Worm (Caenorhabditis elegans): ENCODE results near the gene C13A10.2.

Gene C13A10.2

DNA sequence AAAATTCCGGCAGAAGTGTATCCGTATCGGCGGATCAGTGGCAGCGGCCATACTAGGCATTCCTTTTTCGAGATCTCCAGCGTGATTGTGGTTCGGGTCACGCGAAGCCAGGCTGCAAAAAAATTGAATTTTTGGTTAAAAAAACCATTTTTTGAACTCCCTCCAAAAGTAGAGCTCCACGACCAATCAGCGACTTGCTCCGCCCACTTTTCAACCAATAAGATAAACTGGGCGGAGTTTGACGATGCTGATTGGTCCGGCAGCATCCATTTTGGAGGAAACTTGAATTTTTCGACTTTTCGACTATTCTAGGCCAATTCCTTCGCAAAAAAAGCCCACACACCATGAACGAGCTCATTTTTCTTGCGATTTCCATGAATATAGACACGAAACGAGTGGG lies 16.7 kb upstream of the C13A10.2 start:
- TF ChIP-seq ceh-13 (GFP tag; optimal IDR thresholded peaks at IDR 0.05) (no peak), ets-7 (tag; optimal IDR thresholded peaks at IDR 0.05) (no peak), B0310.2 (tag; optimal IDR thresholded peaks at IDR 0.05) (no peak), hmg-4 (GFP tag; optimal IDR thresholded peaks at IDR 0.05) (no peak), tbx-11 (GFP tag; IDR thresholded peaks at IDR 0.05) (no peak), scrt-1 (GFP tag; IDR thresholded peaks at IDR 0.05) (no peak), pes-1 (GFP tag; IDR thresholded peaks at IDR 0.05) (no peak)

DNA sequence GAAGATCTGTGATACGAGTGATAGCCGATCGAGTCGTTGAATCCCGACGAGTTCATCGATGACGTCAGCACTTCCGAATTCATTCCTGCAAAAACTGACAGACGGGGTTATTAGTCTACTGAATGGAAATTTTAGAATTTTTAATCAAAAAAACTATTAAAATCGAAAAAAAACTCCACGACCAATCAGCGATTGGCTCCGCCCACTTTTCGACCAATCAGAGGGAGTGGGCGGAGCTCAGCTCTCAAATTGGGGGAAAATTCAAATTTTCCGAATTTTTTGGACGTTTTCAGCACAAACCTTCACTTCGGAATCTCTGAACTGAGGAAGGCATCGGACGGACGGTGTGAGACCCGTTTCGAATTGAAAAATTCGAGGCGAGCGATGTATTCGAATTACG lies 15.2 kb upstream of the C13A10.2 start:
- no peak for TF ChIP-seq hnd-1 (tag; optimal IDR thresholded peaks at IDR 0.05)
- TF ChIP-seq aly-1 (tag; optimal IDR thresholded peaks at IDR 0.05): no peak
- TF ChIP-seq tbx-37 (GFP tag; conservative IDR thresholded peaks at IDR 0.05): no peak

ce11 chrII:1372138-1372537 lies 14.3 kb upstream of the C13A10.2 start:
- TF ChIP-seq aly-1 (tag; optimal IDR thresholded peaks at IDR 0.05): no peak
- TF ChIP-seq sea-1 (GFP tag; conservative IDR thresholded peaks at IDR 0.05): no peak

- TF ChIP-seq tbx-37 (GFP tag; conservative IDR thresholded peaks at IDR 0.05): no peak
- TF ChIP-seq hmbx-1 (tag; optimal IDR thresholded peaks at IDR 0.05): no peak
- no peak for TF ChIP-seq flt-1 (GFP tag; IDR thresholded peaks at IDR 0.05)
- no peak for TF ChIP-seq B0310.2 (tag; optimal IDR thresholded peaks at IDR 0.05)
- TF ChIP-seq ceh-36 (tag; optimal IDR thresholded peaks at IDR 0.05): no peak
- no peak for TF ChIP-seq ama-1 (optimal IDR thresholded peaks at IDR 0.05)
- TF ChIP-seq hmg-4 (GFP tag; optimal IDR thresholded peaks at IDR 0.05): no peak
- TF ChIP-seq hnd-1 (tag; optimal IDR thresholded peaks at IDR 0.05): no peak
- TF ChIP-seq ets-7 (tag; optimal IDR thresholded peaks at IDR 0.05): no peak
These were observed 13.7 kb upstream of the C13A10.2 start for ce11 chrII:1371533-1371932.

ce11 chrII:1369322-1369721 lies 11.5 kb upstream of the C13A10.2 start:
- TF ChIP-seq ama-1 (optimal IDR thresholded peaks at IDR 0.05) (no peak), tbx-11 (GFP tag; IDR thresholded peaks at IDR 0.05) (no peak), hnd-1 (tag; optimal IDR thresholded peaks at IDR 0.05) (no peak), ceh-13 (GFP tag; optimal IDR thresholded peaks at IDR 0.05) (no peak), hmbx-1 (tag; optimal IDR thresholded peaks at IDR 0.05) (no peak), flt-1 (GFP tag; IDR thresholded peaks at IDR 0.05) (no peak), F13C5.2 (tag; optimal IDR thresholded peaks at IDR 0.05) (no peak), aly-1 (tag; optimal IDR thresholded peaks at IDR 0.05) (no peak), B0310.2 (tag; optimal IDR thresholded peaks at IDR 0.05) (no peak), scrt-1 (GFP tag; IDR thresholded peaks at IDR 0.05) (no peak), pes-1 (GFP tag; IDR thresholded peaks at IDR 0.05) (no peak), hmg-4 (GFP tag; optimal IDR thresholded peaks at IDR 0.05) (no peak), tra-4 (tag; optimal IDR thresholded peaks at IDR 0.05) (no peak), sea-1 (GFP tag; conservative IDR thresholded peaks at IDR 0.05) (no peak), ceh-36 (tag; optimal IDR thresholded peaks at IDR 0.05) (no peak), ets-7 (tag; optimal IDR thresholded peaks at IDR 0.05) (no peak), tbx-37 (GFP tag; conservative IDR thresholded peaks at IDR 0.05) (no peak)

DNA sequence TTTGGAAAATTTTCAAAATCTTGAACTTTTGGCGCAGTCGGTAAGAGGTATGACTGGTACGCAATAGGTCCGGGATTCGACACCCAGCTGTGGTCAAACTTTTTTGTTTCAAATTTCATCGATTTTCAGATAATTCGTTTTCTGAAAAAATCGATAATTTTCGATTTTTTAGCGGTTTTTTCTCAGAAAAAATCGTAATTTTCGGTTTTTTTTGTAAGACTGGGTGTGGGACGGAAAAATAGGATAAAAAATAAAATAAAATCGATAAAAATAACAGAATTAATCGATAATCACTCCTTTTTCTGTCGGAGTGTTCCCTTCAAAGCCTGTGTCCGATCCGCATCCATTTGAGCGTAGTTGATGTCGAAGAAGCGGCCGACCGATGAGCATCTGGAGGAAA lies 11.0 kb upstream of the C13A10.2 start:
- TF ChIP-seq ets-7 (tag; optimal IDR thresholded peaks at IDR 0.05) (no peak), pes-1 (GFP tag; IDR thresholded peaks at IDR 0.05) (no peak), hmbx-1 (tag; optimal IDR thresholded peaks at IDR 0.05) (no peak), F13C5.2 (tag; optimal IDR thresholded peaks at IDR 0.05) (no peak), ama-1 (optimal IDR thresholded peaks at IDR 0.05) (no peak), tbx-37 (GFP tag; conservative IDR thresholded peaks at IDR 0.05) (no peak), aly-1 (tag; optimal IDR thresholded peaks at IDR 0.05) (no peak), B0310.2 (tag; optimal IDR thresholded peaks at IDR 0.05) (no peak)

ce11 chrII:1365985-1366384 lies 8.2 kb upstream of the C13A10.2 start:
- no peak for TF ChIP-seq ceh-36 (tag; optimal IDR thresholded peaks at IDR 0.05)
- no peak for TF ChIP-seq flt-1 (GFP tag; IDR thresholded peaks at IDR 0.05)
- TF ChIP-seq ets-7 (tag; optimal IDR thresholded peaks at IDR 0.05): no peak
- TF ChIP-seq sea-1 (GFP tag; conservative IDR thresholded peaks at IDR 0.05): no peak
- TF ChIP-seq aly-1 (tag; optimal IDR thresholded peaks at IDR 0.05): no peak
- no peak for TF ChIP-seq hmbx-1 (tag; optimal IDR thresholded peaks at IDR 0.05)
- no peak for TF ChIP-seq scrt-1 (GFP tag; IDR thresholded peaks at IDR 0.05)
- no peak for TF ChIP-seq tra-4 (tag; optimal IDR thresholded peaks at IDR 0.05)
- no peak for TF ChIP-seq tbx-11 (GFP tag; IDR thresholded peaks at IDR 0.05)
- no peak for TF ChIP-seq hmg-4 (GFP tag; optimal IDR thresholded peaks at IDR 0.05)
- TF ChIP-seq tbx-37 (GFP tag; conservative IDR thresholded peaks at IDR 0.05): no peak
- no peak for TF ChIP-seq pes-1 (GFP tag; IDR thresholded peaks at IDR 0.05)
- TF ChIP-seq F13C5.2 (tag; optimal IDR thresholded peaks at IDR 0.05): no peak
- TF ChIP-seq ceh-13 (GFP tag; optimal IDR thresholded peaks at IDR 0.05): no peak
- no peak for TF ChIP-seq ama-1 (optimal IDR thresholded peaks at IDR 0.05)
- no peak for TF ChIP-seq B0310.2 (tag; optimal IDR thresholded peaks at IDR 0.05)
- no peak for TF ChIP-seq hnd-1 (tag; optimal IDR thresholded peaks at IDR 0.05)

DNA sequence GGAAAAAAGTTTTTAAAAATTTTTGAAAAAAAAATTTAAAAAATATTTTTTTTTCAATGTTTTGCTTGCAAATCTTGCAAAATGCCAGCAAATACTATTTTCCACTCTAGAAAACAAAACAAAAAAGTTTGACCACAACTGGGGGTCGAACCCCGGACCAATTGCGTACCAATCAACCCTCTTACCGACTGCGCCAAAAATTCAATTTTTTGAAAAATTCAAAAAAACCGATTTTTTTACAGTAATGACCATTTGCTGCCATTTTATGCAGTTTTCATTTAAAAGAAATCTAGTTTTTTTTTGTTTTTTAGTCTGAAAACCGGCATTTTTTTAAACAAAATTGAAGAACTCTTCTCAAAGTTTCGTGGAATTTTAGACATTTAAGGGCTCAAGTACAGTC lies 4.6 kb upstream of the C13A10.2 start:
- TF ChIP-seq flt-1 (GFP tag; IDR thresholded peaks at IDR 0.05) (no peak), ets-7 (tag; optimal IDR thresholded peaks at IDR 0.05) (no peak), ceh-13 (GFP tag; optimal IDR thresholded peaks at IDR 0.05) (no peak), tbx-11 (GFP tag; IDR thresholded peaks at IDR 0.05) (no peak), hnd-1 (tag; optimal IDR thresholded peaks at IDR 0.05) (no peak), sea-1 (GFP tag; conservative IDR thresholded peaks at IDR 0.05) (no peak), tbx-37 (GFP tag; conservative IDR thresholded peaks at IDR 0.05) (no peak), tra-4 (tag; optimal IDR thresholded peaks at IDR 0.05) (no peak)

- TF ChIP-seq tbx-11 (GFP tag; IDR thresholded peaks at IDR 0.05): no peak
- no peak for TF ChIP-seq flt-1 (GFP tag; IDR thresholded peaks at IDR 0.05)
- no peak for TF ChIP-seq aly-1 (tag; optimal IDR thresholded peaks at IDR 0.05)
- TF ChIP-seq ceh-13 (GFP tag; optimal IDR thresholded peaks at IDR 0.05): no peak
- TF ChIP-seq scrt-1 (GFP tag; IDR thresholded peaks at IDR 0.05): no peak
- no peak for TF ChIP-seq hnd-1 (tag; optimal IDR thresholded peaks at IDR 0.05)
- TF ChIP-seq B0310.2 (tag; optimal IDR thresholded peaks at IDR 0.05): no peak
- no peak for TF ChIP-seq tbx-37 (GFP tag; conservative IDR thresholded peaks at IDR 0.05)
- no peak for TF ChIP-seq F13C5.2 (tag; optimal IDR thresholded peaks at IDR 0.05)
- no peak for TF ChIP-seq hmbx-1 (tag; optimal IDR thresholded peaks at IDR 0.05)
- no peak for TF ChIP-seq sea-1 (GFP tag; conservative IDR thresholded peaks at IDR 0.05)
These were observed 2.5 kb upstream of the C13A10.2 start for ce11 chrII:1360257-1360656.

Data from whole organism, early embryonic.